Fruit fly (Drosophila melanogaster) whole organism, pupa: ENCODE data around the gene Ude.

Experiments used
- CG13204 ChIP-seq: fragments of 200-800 bp; sonication (Bioruptor generic); optimal IDR thresholded peaks from 2 replicates; lab custom pipeline; 2018; ENCODE audit warnings: missing biosample characterization, mild to moderate bottlenecking, missing genetic modification characterization, moderate library complexity
- CG15710 ChIP-seq: fragments of 200-800 bp; sonication (Bioruptor generic); optimal IDR thresholded peaks from 2 replicates; lab custom pipeline; 2018; ENCODE audit warnings: missing biosample characterization, mild to moderate bottlenecking, missing genetic modification characterization, moderate library complexity
- CG4496 ChIP-seq: fragments of 200-800 bp; sonication (Bioruptor generic); IDR thresholded peaks from 3 replicates; pipeline ENCODE4 v1.3.6; 2022; ENCODE audit warnings: missing biosample characterization, missing genetic modification characterization
- CG8159 ChIP-seq: fragments of 200-800 bp; sonication (Bioruptor generic); optimal IDR thresholded peaks from 3 replicates; lab custom pipeline; 2018; ENCODE audit warnings: missing biosample characterization, mild to moderate bottlenecking, missing genetic modification characterization, moderate library complexity
- Ets98B ChIP-seq: fragments of 200-800 bp; sonication (Bioruptor generic); IDR thresholded peaks from 2 replicates; pipeline ENCODE4 v1.3.6; 2022; ENCODE audit warnings: missing biosample characterization, missing genetic modification characterization
- Pif1B ChIP-seq: fragments of 200-800 bp; sonication (Bioruptor generic); optimal IDR thresholded peaks from 3 replicates; lab custom pipeline; 2016; ENCODE audit warnings: missing biosample characterization, missing genetic modification characterization
- fd96Ca ChIP-seq: fragments of 200-800 bp; sonication (Bioruptor generic); IDR thresholded peaks from 3 replicates; pipeline ENCODE4 v1.3.6; 2022; ENCODE audit warnings: missing biosample characterization, missing genetic modification characterization
- rn ChIP-seq: fragments of 200-800 bp; sonication (Bioruptor generic); IDR thresholded peaks from 2 replicates; pipeline ENCODE4 v1.3.6; 2022; ENCODE audit warnings: missing biosample characterization, missing genetic modification characterization

DNA sequence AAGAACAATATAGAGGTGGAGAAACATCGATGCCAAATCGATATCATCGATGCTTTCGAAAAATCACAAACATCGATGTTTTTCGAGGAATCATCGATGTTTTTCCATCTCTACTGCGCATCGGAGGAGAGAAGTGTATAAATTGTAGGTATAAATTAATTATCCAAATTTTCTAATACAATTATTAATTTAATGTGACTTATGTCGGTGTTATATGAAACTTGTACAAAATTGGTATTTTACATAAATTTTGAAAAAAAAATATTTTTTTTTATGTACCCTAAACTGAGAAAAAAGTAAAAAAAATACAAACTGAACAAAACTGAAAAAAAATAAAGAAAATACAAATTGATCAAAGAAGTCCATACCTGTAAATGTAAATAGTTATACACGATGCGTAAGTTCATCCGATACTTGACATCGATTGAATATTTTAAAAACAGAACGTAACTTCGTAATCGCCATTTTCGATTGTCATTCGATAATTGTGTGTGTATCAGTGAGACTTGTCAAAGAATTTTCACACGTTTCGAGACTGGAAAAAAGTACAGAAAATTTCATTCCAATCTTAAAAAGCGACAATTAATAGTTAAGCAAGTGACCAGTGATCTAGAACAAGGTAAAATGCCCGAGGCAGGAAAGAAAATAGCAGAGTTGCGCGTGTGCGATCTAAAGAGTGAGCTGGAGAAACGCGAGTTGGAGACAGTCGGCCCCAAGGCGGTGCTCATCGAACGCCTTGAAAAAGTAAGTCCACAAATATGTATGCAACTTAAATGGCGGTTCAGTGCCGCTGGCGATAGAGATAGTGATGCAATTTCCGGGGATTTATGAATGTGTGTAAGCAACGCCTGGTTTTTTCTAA, 17.8 kb upstream of the Ude start, which contains the start of the genes CG5808 and Saf-B:
- TF ChIP-seq CG8159 (tag; lab: Kevin White, UChicago), result no peak
- no peak; the same call in 1 of the 2 replicates for TF ChIP-seq Ets98B
- TF ChIP-seq rn (GFP tag; lab: Robert Waterston, UW), result no peak
- no peak for TF ChIP-seq CG4496 (GFP tag; lab: Robert Waterston, UW)
- TF ChIP-seq Pif1B, result no peak
- TF ChIP-seq CG15710, result no peak
- TF ChIP-seq CG13204 (GFP tag; lab: Kevin White, UChicago), result no peak
- TF ChIP-seq fd96Ca (GFP tag; lab: Robert Waterston, UW), result no peak
